Worm (Caenorhabditis elegans) whole organism, L4 larva: ENCODE data around the gene hir-1.

Experiments used
- F26F4.8 ChIP-seq: fragments of 200-800 bp; sonication (Bioruptor generic); conservative IDR thresholded peaks from 2 replicates; pipeline ENCODE4 v1.3.6; 2022; ENCODE audit warnings: missing genetic modification characterization, missing compliant biosample characterization
- F44E2.7 ChIP-seq: fragments of 200-800 bp; sonication (Bioruptor generic); IDR thresholded peaks from 2 replicates; pipeline ENCODE4 v2.1.2; 2022; ENCODE audit warnings: missing genetic modification characterization, missing compliant biosample characterization
- F49E8.2 ChIP-seq: sonication (generic microtip); optimal IDR thresholded peaks from 2 replicates; lab custom pipeline; 2016; ENCODE audit warnings: missing compliant biosample characterization, mild to moderate bottlenecking, missing genetic modification characterization, borderline replicate concordance
- T20F7.1 ChIP-seq: fragments of 200-800 bp; sonication (Bioruptor generic); optimal IDR thresholded peaks from 2 replicates; lab custom pipeline; 2018; ENCODE audit warnings: mild to moderate bottlenecking, missing genetic modification characterization, missing compliant biosample characterization
- T26A8.4 ChIP-seq: fragments of 200-800 bp; sonication (Bioruptor generic); IDR thresholded peaks from 2 replicates; pipeline ENCODE4 v1.3.6; 2022; ENCODE audit warnings: missing genetic modification characterization, missing compliant biosample characterization
- Y105C5A.15 ChIP-seq: fragments of 200-800 bp; sonication (Bioruptor generic); IDR thresholded peaks from 2 replicates; pipeline ENCODE4 v1.3.6; 2022; ENCODE audit warnings: missing genetic modification characterization, missing compliant biosample characterization
- Y48G9A.11 ChIP-seq: fragments of 200-800 bp; sonication (Bioruptor generic); IDR thresholded peaks from 2 replicates; pipeline ENCODE4 v1.3.6; 2022; ENCODE audit warnings: missing genetic modification reagents, missing genetic modification characterization, missing compliant biosample characterization
- Y5F2A.4 ChIP-seq: fragments of 200-800 bp; sonication (Bioruptor generic); optimal IDR thresholded peaks from 2 replicates; lab custom pipeline; 2018; ENCODE audit warnings: mild to moderate bottlenecking, missing genetic modification characterization, missing compliant biosample characterization
- ZK337.2 ChIP-seq: fragments of 200-800 bp; sonication (Bioruptor generic); IDR thresholded peaks from 2 replicates; pipeline ENCODE4 v1.3.6; 2022; ENCODE audit warnings: missing genetic modification reagents, missing genetic modification characterization, missing compliant biosample characterization
- ZK546.5 ChIP-seq, 2 experiments: sonication (generic microtip); optimal IDR thresholded peaks; 2 replicates each; lab custom pipeline; 2017; ENCODE audit warnings: missing biosample characterization in 2 of 2, missing genetic modification characterization in 2 of 2
- aha-1 ChIP-seq: fragments of 150-350 bp; peaks from one replicate; lab custom pipeline; 2014; ENCODE audit warnings: missing biosample characterization, missing genetic modification characterization
- ceh-20 ChIP-seq: fragments of 200-800 bp; sonication (Bioruptor generic); IDR thresholded peaks from 2 replicates; pipeline ENCODE4 v1.3.6; 2022; ENCODE audit warnings: missing genetic modification reagents, missing genetic modification characterization, missing compliant biosample characterization
- ceh-28 ChIP-seq: fragments of 150-350 bp; optimal IDR thresholded peaks from 2 replicates; lab custom pipeline; 2014; ENCODE audit warnings: missing biosample characterization, missing genetic modification reagents, missing genetic modification characterization
- ctbp-1 ChIP-seq: fragments of 200-800 bp; sonication (Bioruptor generic); IDR thresholded peaks from 2 replicates; pipeline ENCODE4 v1.3.6; 2022; ENCODE audit warnings: missing genetic modification reagents, missing genetic modification characterization, missing compliant biosample characterization
- daf-12 ChIP-seq: fragments of 150-350 bp; optimal IDR thresholded peaks from 2 replicates; lab custom pipeline; 2014; ENCODE audit warnings: missing biosample characterization, missing genetic modification reagents, missing genetic modification characterization
- daf-16 ChIP-seq, 3 experiments: sonication (generic microtip); optimal IDR thresholded peaks; 2 replicates each; lab custom pipeline; 2016 to 2017; ENCODE audit warnings: missing genetic modification characterization in 3 of 3, missing genetic modification reagents in 3 of 3, mild to moderate bottlenecking in 2 of 3, missing compliant biosample characterization in 2 of 3, missing biosample characterization in 1 of 3, moderate library complexity in 1 of 3
- dpl-1 ChIP-seq: fragments of 150-350 bp; optimal IDR thresholded peaks from 2 replicates; lab custom pipeline; 2014; ENCODE audit warnings: missing biosample characterization, missing genetic modification reagents, missing genetic modification characterization
- duxl-1 ChIP-seq: sonication (generic microtip); optimal IDR thresholded peaks from 2 replicates; lab custom pipeline; 2016; ENCODE audit warnings: mild to moderate bottlenecking, missing genetic modification characterization, moderate library complexity, missing compliant biosample characterization; ENCODE audit not compliant: poor library complexity
- hif-1 ChIP-seq, 2 experiments: sonication (generic microtip); optimal IDR thresholded peaks; 2 replicates each; lab custom pipeline; 2016 to 2017; ENCODE audit warnings: missing compliant biosample characterization in 2 of 2, missing genetic modification characterization in 2 of 2, missing genetic modification reagents in 2 of 2, missing genotype in 2 of 2, mild to moderate bottlenecking in 1 of 2
- hlh-11 ChIP-seq: fragments of 200-800 bp; sonication (Bioruptor generic); optimal IDR thresholded peaks from 2 replicates; lab custom pipeline; 2018; ENCODE audit warnings: mild to moderate bottlenecking, missing genetic modification characterization, missing compliant biosample characterization
- hlh-30 ChIP-seq: sonication (generic microtip); optimal IDR thresholded peaks from 2 replicates; lab custom pipeline; 2017; ENCODE audit warnings: antibody characterized with exemption, mild to moderate bottlenecking, missing genetic modification characterization, missing compliant biosample characterization; ENCODE audit not compliant: insufficient read depth
- jun-1 ChIP-seq: fragments of 150-350 bp; optimal IDR thresholded peaks from 2 replicates; lab custom pipeline; 2014; ENCODE audit warnings: missing biosample characterization, missing genetic modification reagents, missing genetic modification characterization
- lim-7 ChIP-seq: fragments of 200-800 bp; sonication (Bioruptor generic); IDR thresholded peaks from 2 replicates; pipeline ENCODE4 v1.3.6; 2022; ENCODE audit warnings: missing genetic modification characterization, missing compliant biosample characterization
- lin-13 ChIP-seq: fragments of 150-350 bp; optimal IDR thresholded peaks from 2 replicates; lab custom pipeline; 2014; ENCODE audit warnings: missing biosample characterization, missing genetic modification reagents, missing genetic modification characterization
- lin-38 ChIP-seq: fragments of 200-800 bp; sonication (Bioruptor generic); IDR thresholded peaks from 2 replicates; pipeline ENCODE4 v1.3.6; 2022; ENCODE audit warnings: missing genetic modification reagents, missing genetic modification characterization, missing compliant biosample characterization
- lin-39 ChIP-seq: fragments of 150-350 bp; optimal IDR thresholded peaks from 2 replicates; lab custom pipeline; 2014; ENCODE audit warnings: missing biosample characterization, missing genetic modification reagents, missing genetic modification characterization
- madf-5 ChIP-seq, 2 experiments: fragments of 200-800 bp; sonication (Bioruptor generic); IDR thresholded peaks; 2 replicates each; pipeline ENCODE4 v1.3.6; 2022; ENCODE audit warnings: missing compliant biosample characterization in 2 of 2, missing genetic modification characterization in 2 of 2
- mdl-1 ChIP-seq, 2 experiments: fragments of 150-350 bp in 1 of 2; sonication (generic microtip) in 1 of 2; optimal IDR thresholded peaks; 2 replicates each; lab custom pipeline; 2014 to 2017; ENCODE audit warnings: missing biosample characterization in 2 of 2, missing genetic modification characterization in 2 of 2
- mes-2 ChIP-seq: sonication (generic microtip); optimal IDR thresholded peaks from 2 replicates; lab custom pipeline; 2016; ENCODE audit warnings: missing genotype, mild to moderate bottlenecking, missing genetic modification characterization, missing compliant biosample characterization; ENCODE audit not compliant: poor library complexity, severe bottlenecking
- mxl-3 ChIP-seq: fragments of 200-800 bp; sonication (Bioruptor generic); optimal IDR thresholded peaks from 2 replicates; lab custom pipeline; 2018; ENCODE audit warnings: mild to moderate bottlenecking, missing genetic modification characterization, missing compliant biosample characterization
- nhr-102 ChIP-seq: sonication (generic microtip); optimal IDR thresholded peaks from 2 replicates; lab custom pipeline; 2016; ENCODE audit warnings: mild to moderate bottlenecking, missing genetic modification characterization, moderate library complexity, missing compliant biosample characterization
- nhr-237 ChIP-seq: sonication (generic microtip); optimal IDR thresholded peaks from 2 replicates; lab custom pipeline; 2017; ENCODE audit warnings: missing biosample characterization, missing genetic modification characterization
- nhr-25 ChIP-seq: sonication (generic microtip); optimal IDR thresholded peaks from 2 replicates; lab custom pipeline; 2017; ENCODE audit warnings: missing genetic modification characterization, mild to moderate bottlenecking, missing compliant biosample characterization, antibody characterized with exemption, moderate library complexity, borderline replicate concordance; ENCODE audit not compliant: insufficient read depth
- nhr-28 ChIP-seq: fragments of 150-350 bp; optimal IDR thresholded peaks from 2 replicates; lab custom pipeline; 2014; ENCODE audit warnings: missing biosample characterization, missing genetic modification characterization
- nhr-41 ChIP-seq: fragments of 200-800 bp; sonication (Bioruptor generic); IDR thresholded peaks from 2 replicates; pipeline ENCODE4 v1.3.6; 2022; ENCODE audit warnings: missing genetic modification reagents, missing genetic modification characterization, missing compliant biosample characterization
- nhr-77 ChIP-seq: fragments of 150-350 bp; optimal IDR thresholded peaks from 2 replicates; lab custom pipeline; 2014; ENCODE audit warnings: missing biosample characterization, missing genetic modification characterization
- pqm-1 ChIP-seq: sonication (generic microtip); optimal IDR thresholded peaks from 2 replicates; lab custom pipeline; 2017; ENCODE audit warnings: missing biosample characterization, missing genetic modification characterization
- saeg-2 ChIP-seq: fragments of 200-800 bp; sonication (Bioruptor generic); IDR thresholded peaks from 2 replicates; pipeline ENCODE4 v1.3.6; 2022; ENCODE audit warnings: missing genetic modification reagents, missing genetic modification characterization, missing compliant biosample characterization
- sdz-12 ChIP-seq: fragments of 200-800 bp; sonication (Bioruptor generic); optimal IDR thresholded peaks from 2 replicates; lab custom pipeline; 2018; ENCODE audit warnings: mild to moderate bottlenecking, missing genetic modification characterization, missing compliant biosample characterization
- set-16 ChIP-seq: fragments of 200-800 bp; sonication (Bioruptor generic); IDR thresholded peaks from 2 replicates; pipeline ENCODE4 v1.3.6; 2022; ENCODE audit warnings: missing genetic modification reagents, missing genetic modification characterization, missing compliant biosample characterization
- tra-1 ChIP-seq: fragments of 200-800 bp; sonication (Bioruptor generic); IDR thresholded peaks from 2 replicates; pipeline ENCODE4 v1.3.6; 2022; ENCODE audit warnings: missing genetic modification reagents, missing genetic modification characterization, missing compliant biosample characterization
- unc-130 ChIP-seq: sonication (generic microtip); optimal IDR thresholded peaks from 2 replicates; lab custom pipeline; 2016; ENCODE audit warnings: missing genetic modification reagents, missing genetic modification characterization, missing compliant biosample characterization
- unc-39 ChIP-seq: sonication (generic microtip); optimal IDR thresholded peaks from 2 replicates; lab custom pipeline; 2017; ENCODE audit warnings: missing biosample characterization, missing genetic modification characterization
- zag-1 ChIP-seq: fragments of 150-350 bp; optimal IDR thresholded peaks from 2 replicates; lab custom pipeline; 2014; ENCODE audit warnings: missing biosample characterization, missing genetic modification characterization
- zfp-2 ChIP-seq: sonication (generic microtip); optimal IDR thresholded peaks from 2 replicates; lab custom pipeline; 2016; ENCODE audit warnings: mild to moderate bottlenecking, missing genetic modification characterization, missing compliant biosample characterization
- zfp-3 ChIP-seq: fragments of 200-800 bp; sonication (Bioruptor generic); conservative IDR thresholded peaks from 2 replicates; pipeline ENCODE4 v1.3.6; 2022; ENCODE audit warnings: missing genetic modification reagents, missing genetic modification characterization, missing compliant biosample characterization
- zip-2 ChIP-seq: fragments of 150-350 bp; optimal IDR thresholded peaks from 2 replicates; lab custom pipeline; 2014; ENCODE audit warnings: missing biosample characterization, missing genetic modification characterization

hir-1 gene

DNA sequence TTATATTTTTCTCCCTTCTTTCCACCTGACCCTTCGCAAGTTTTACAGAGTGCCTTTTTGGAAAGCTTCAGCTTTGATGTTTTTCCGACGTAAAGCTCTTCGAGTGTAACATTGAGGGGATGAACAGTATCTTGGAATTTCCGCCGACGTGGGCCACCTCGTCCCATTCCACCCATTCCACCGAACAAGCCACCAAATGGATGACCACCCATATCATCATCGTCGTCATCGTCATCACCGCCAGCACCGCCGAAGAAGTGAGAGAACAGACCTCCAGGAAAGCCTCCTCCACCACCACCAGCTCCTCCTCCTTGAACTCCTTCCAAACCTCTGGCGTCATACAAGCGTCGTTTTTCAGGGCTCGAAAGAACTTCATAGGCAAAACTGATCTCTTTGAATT lies 17.6 kb upstream of the hir-1 start:
- TF ChIP-seq aha-1 (tag; lab: Kevin White, UChicago) (peak; percentile 16), mxl-3 (GFP tag; lab: Kevin White, UChicago) (no peak), F44E2.7 (GFP tag; lab: Robert Waterston, UW) (0 out of 2 replicates have a peak, but pooled peaks have one; percentile 9), set-16 (peak; percentile 58), jun-1 (no peak), ZK546.5 (tag; optimal IDR thresholded peaks at IDR 0.05; lab: Kevin White, UChicago) (no peak)

DNA sequence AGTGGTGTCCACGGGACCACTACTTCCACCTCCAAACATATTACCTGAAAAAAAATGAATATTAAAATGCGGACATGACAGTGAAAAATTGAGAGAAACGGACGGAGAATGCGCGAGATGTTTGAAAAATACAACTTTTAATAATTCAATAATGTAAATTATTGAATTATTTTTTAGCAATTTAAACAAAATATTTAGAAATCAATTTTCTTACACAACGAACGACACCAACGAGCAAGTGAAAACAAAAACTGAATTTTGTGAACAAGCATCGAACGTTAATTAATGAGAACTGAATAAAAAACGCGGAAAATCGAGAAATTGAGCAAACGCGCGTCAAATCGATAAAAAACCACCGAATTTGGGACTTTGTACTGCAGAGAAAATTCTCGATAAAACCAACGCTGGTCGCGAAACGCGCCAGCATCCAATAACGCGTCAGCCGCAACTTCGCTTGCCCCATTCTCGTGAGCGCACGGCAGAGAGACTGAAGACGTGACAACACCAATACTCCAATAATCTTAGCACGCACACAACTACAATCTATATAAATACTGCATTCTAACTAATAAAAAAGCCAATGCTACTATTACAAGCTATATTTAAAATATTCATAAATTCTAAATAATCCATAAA lies 17.0 kb upstream of the hir-1 start, which contains the start of the genes dnj-19 and nhr-47:
dnj-19 (minus strand) TSS at position 51 of the 636 bp plus-strand sequence.
nhr-47 (plus strand) TSS at position 447 of the 636 bp plus-strand sequence.
- TF ChIP-seq lim-7 (GFP tag; lab: Robert Waterston, UW), result no peak
- TF ChIP-seq nhr-77 (tag; lab: Kevin White, UChicago), result peak; percentile 76
- no peak for TF ChIP-seq F44E2.7 (GFP tag; lab: Robert Waterston, UW)
- peak; percentile 69; the same call in 1 of the 2 replicates for TF ChIP-seq tra-1 (GFP tag; lab: Robert Waterston, UW)
- TF ChIP-seq hif-1 (tag; optimal IDR thresholded peaks at IDR 0.05; lab: Kevin White, UChicago), result peak; percentile 71 to 91
- peak in 1 of 2 experiments; percentile 52 for TF ChIP-seq mdl-1 (tag; optimal IDR thresholded peaks at IDR 0.05; lab: Kevin White, UChicago)
- peak; percentile 89 for TF ChIP-seq lin-13 (GFP tag; lab: Kevin White, UChicago)
- TF ChIP-seq Y5F2A.4 (GFP tag; lab: Kevin White, UChicago), result peak; percentile 58
- TF ChIP-seq nhr-25 (tag; lab: Kevin White, UChicago), result peak; percentile 76
- no peak for TF ChIP-seq pqm-1 (tag; lab: Kevin White, UChicago)
- no peak for TF ChIP-seq nhr-237 (tag; lab: Kevin White, UChicago)
- peak; percentile 96 for TF ChIP-seq T26A8.4 (GFP tag; lab: Robert Waterston, UW)
- no peak for TF ChIP-seq ZK546.5 (tag; optimal IDR thresholded peaks at IDR 0.05; lab: Kevin White, UChicago)
- no peak for TF ChIP-seq sdz-12 (GFP tag; lab: Kevin White, UChicago)
- TF ChIP-seq unc-39 (tag; lab: Kevin White, UChicago), result no peak
- TF ChIP-seq ceh-20, result peak; percentile 94
- TF ChIP-seq F49E8.2 (tag; lab: Kevin White, UChicago), result peak; percentile 48
- peak; percentile 87 for TF ChIP-seq dpl-1
- TF ChIP-seq ceh-28 (tag; lab: Kevin White, UChicago), result no peak
- TF ChIP-seq T20F7.1 (GFP tag; lab: Kevin White, UChicago), result peak; percentile 88
- TF ChIP-seq mes-2, result peak; percentile 90
- TF ChIP-seq Y48G9A.11, result peak; percentile 45; the same call in 1 of the 2 replicates
- no peak for TF ChIP-seq zag-1 (tag; lab: Kevin White, UChicago)
- TF ChIP-seq nhr-41 (GFP tag; lab: Robert Waterston, UW), result no peak
- TF ChIP-seq hlh-30 (tag; lab: Kevin White, UChicago), result peak; percentile 83
- TF ChIP-seq nhr-102 (tag; lab: Kevin White, UChicago), result peak; percentile 95
- TF ChIP-seq madf-5 (GFP tag; IDR thresholded peaks at IDR 0.05; lab: Robert Waterston, UW), result no peak
- TF ChIP-seq Y105C5A.15 (GFP tag; lab: Robert Waterston, UW), result no peak
- no peak for TF ChIP-seq lin-39
- TF ChIP-seq zfp-2 (tag; lab: Kevin White, UChicago), result peak; percentile 18
- peak; percentile 88 for TF ChIP-seq zfp-3
- no peak for TF ChIP-seq ZK337.2
- TF ChIP-seq unc-130 (GFP tag; lab: Kevin White, UChicago), result peak; percentile 66
- TF ChIP-seq ctbp-1 (GFP tag; lab: Robert Waterston, UW), result peak; percentile 93
- TF ChIP-seq nhr-28 (tag; lab: Kevin White, UChicago), result peak; percentile 83
- peak; percentile 82 for TF ChIP-seq duxl-1 (tag; lab: Kevin White, UChicago)
- peak; percentile 91 for TF ChIP-seq lin-38 (GFP tag; lab: Robert Waterston, UW)
- TF ChIP-seq zip-2 (tag; lab: Kevin White, UChicago), result peak; percentile 56
- no peak for TF ChIP-seq daf-12 (tag; lab: Kevin White, UChicago)
- peak in 1 of 2 experiments; percentile 66 for TF ChIP-seq daf-16 (GFP tag; optimal IDR thresholded peaks at IDR 0.05; lab: Kevin White, UChicago)
- TF ChIP-seq daf-16 (tag; optimal IDR thresholded peaks at IDR 0.05; lab: Kevin White, UChicago), result peak; percentile 73
- no peak for TF ChIP-seq F26F4.8 (GFP tag; lab: Robert Waterston, UW)
- TF ChIP-seq saeg-2 (GFP tag; lab: Robert Waterston, UW), result peak; percentile 83
- peak; percentile 93 for TF ChIP-seq hlh-11
